Fruit fly (Drosophila melanogaster) whole organism, embryonic: Measurements from ENCODE around the gene CG34138.

Source experiments
- Atf3 ChIP-seq: fragments of 200-800 bp; sonication (Bioruptor generic); optimal IDR thresholded peaks from 3 replicates; lab custom pipeline; 2016; ENCODE audit warnings: missing biosample characterization, missing genetic modification characterization
- BtbVII ChIP-seq: fragments of 200-800 bp; sonication (Bioruptor generic); optimal IDR thresholded peaks from 3 replicates; lab custom pipeline; 2017; ENCODE audit warnings: missing biosample characterization, mild to moderate bottlenecking, missing genetic modification characterization
- CG1233 ChIP-seq: fragments of 200-800 bp; sonication (Bioruptor generic); optimal IDR thresholded peaks from 4 replicates; lab custom pipeline; 2018; ENCODE audit warnings: missing biosample characterization, mild to moderate bottlenecking, missing genetic modification characterization
- CG13123 ChIP-seq: fragments of 200-800 bp; sonication (Bioruptor generic); optimal IDR thresholded peaks from 2 replicates; lab custom pipeline; 2016; ENCODE audit warnings: missing biosample characterization, missing genetic modification characterization
- CG15011 ChIP-seq: fragments of 200-800 bp; sonication (Bioruptor generic); optimal IDR thresholded peaks from 3 replicates; lab custom pipeline; 2018; ENCODE audit warnings: missing biosample characterization, mild to moderate bottlenecking, missing genetic modification characterization
- CG16779 ChIP-seq: fragments of 200-800 bp; sonication (Bioruptor generic); IDR thresholded peaks from 2 replicates; pipeline ENCODE4 v1.3.6; 2022; ENCODE audit warnings: missing biosample characterization, missing genetic modification characterization
- CG17186 ChIP-seq: fragments of 200-800 bp; sonication (Bioruptor generic); optimal IDR thresholded peaks from 3 replicates; lab custom pipeline; 2017; ENCODE audit warnings: missing biosample characterization, missing genetic modification reagents, missing genetic modification characterization
- CG3163 ChIP-seq: fragments of 200-800 bp; sonication (Bioruptor generic); optimal IDR thresholded peaks from 3 replicates; lab custom pipeline; 2016; ENCODE audit warnings: missing biosample characterization, missing genetic modification characterization
- CG32767 ChIP-seq: fragments of 200-800 bp; sonication (Bioruptor generic); IDR thresholded peaks from 2 replicates; pipeline ENCODE4 v1.3.6; 2022; ENCODE audit warnings: missing biosample characterization, missing genetic modification characterization
- CG33557 ChIP-seq: fragments of 200-800 bp; sonication (Bioruptor generic); optimal IDR thresholded peaks from 2 replicates; lab custom pipeline; 2019; ENCODE audit warnings: missing biosample characterization, mild to moderate bottlenecking, missing genetic modification characterization, moderate library complexity
- CG4854 ChIP-seq: fragments of 200-800 bp; sonication (Bioruptor generic); optimal IDR thresholded peaks from 2 replicates; lab custom pipeline; 2016; ENCODE audit warnings: missing biosample characterization, missing genetic modification characterization, inconsistent platforms
- CG6683 ChIP-seq: fragments of 200-800 bp; sonication (Bioruptor generic); optimal IDR thresholded peaks from 2 replicates; lab custom pipeline; 2017; ENCODE audit warnings: missing biosample characterization, mild to moderate bottlenecking, missing genetic modification characterization, missing genetic modification reagents
- CG7928 ChIP-seq: fragments of 200-800 bp; sonication (Bioruptor generic); optimal IDR thresholded peaks from 2 replicates; lab custom pipeline; 2017; ENCODE audit warnings: missing biosample characterization, mild to moderate bottlenecking, missing genetic modification characterization
- CG8281 ChIP-seq: fragments of 200-800 bp; sonication (Bioruptor generic); optimal IDR thresholded peaks from 2 replicates; lab custom pipeline; 2018; ENCODE audit warnings: missing biosample characterization, mild to moderate bottlenecking, missing genetic modification characterization, moderate library complexity
- CG8388 ChIP-seq: fragments of 200-800 bp; sonication (Bioruptor generic); optimal IDR thresholded peaks from 2 replicates; lab custom pipeline; 2019; ENCODE audit warnings: missing biosample characterization, mild to moderate bottlenecking, missing genetic modification characterization, moderate library complexity
- CG9215 ChIP-seq: fragments of 200-800 bp; sonication (Bioruptor generic); IDR thresholded peaks from 2 replicates; pipeline ENCODE4 v1.3.6; 2022; ENCODE audit warnings: missing biosample characterization, missing genetic modification characterization
- Camta ChIP-seq: fragments of 200-800 bp; sonication (Bioruptor generic); optimal IDR thresholded peaks from 2 replicates; lab custom pipeline; 2016; ENCODE audit warnings: missing biosample characterization, missing genetic modification characterization
- Deaf1 ChIP-seq: fragments of 200-800 bp; optimal IDR thresholded peaks from 3 replicates; lab custom pipeline; 2019; ENCODE audit warnings: missing biosample characterization, mild to moderate bottlenecking, missing genetic modification characterization, moderate library complexity
- Dref ChIP-seq: fragments of 200-800 bp; sonication (Bioruptor generic); IDR thresholded peaks from 2 replicates; pipeline ENCODE4 v1.3.6; 2022; ENCODE audit warnings: missing biosample characterization, missing genetic modification characterization
- Fer3 ChIP-seq: fragments of 200-800 bp; sonication (Bioruptor generic); optimal IDR thresholded peaks from 2 replicates; lab custom pipeline; 2018; ENCODE audit warnings: missing biosample characterization, mild to moderate bottlenecking, missing genetic modification characterization, moderate library complexity
- HLH3B ChIP-seq: fragments of 200-800 bp; sonication (Bioruptor generic); IDR thresholded peaks from 2 replicates; pipeline ENCODE4 v1.3.6; 2022; ENCODE audit warnings: missing biosample characterization, missing genetic modification characterization
- HLHmδ ChIP-seq: fragments of 200-800 bp; sonication (Bioruptor generic); optimal IDR thresholded peaks from 2 replicates; lab custom pipeline; 2018; ENCODE audit warnings: missing biosample characterization, mild to moderate bottlenecking, missing genetic modification characterization, moderate library complexity
- Hey ChIP-seq: fragments of 200-800 bp; sonication (Bioruptor generic); optimal IDR thresholded peaks from 3 replicates; lab custom pipeline; 2018; ENCODE audit warnings: missing biosample characterization, mild to moderate bottlenecking, missing genetic modification characterization
- Lhr ChIP-seq: fragments of 200-800 bp; sonication (Bioruptor generic); optimal IDR thresholded peaks from 3 replicates; lab custom pipeline; 2017; ENCODE audit warnings: mild to moderate bottlenecking, missing biosample characterization, missing genetic modification reagents, missing genetic modification characterization
- MBD-R2 ChIP-seq: fragments of 200-800 bp; sonication (Bioruptor generic); IDR thresholded peaks from 2 replicates; pipeline ENCODE4 v1.3.6; 2022; ENCODE audit warnings: missing biosample characterization, missing genetic modification characterization
- Med ChIP-seq: fragments of 200-800 bp; sonication (Bioruptor generic); peaks from one replicate; lab custom pipeline; 2016; ENCODE audit warnings: missing biosample characterization, missing genetic modification characterization, mild to moderate bottlenecking, inconsistent platforms, moderate library complexity
- Mrtf ChIP-seq: fragments of 200-800 bp; sonication (Bioruptor generic); IDR thresholded peaks from 3 replicates; pipeline ENCODE4 v1.3.6; 2022; ENCODE audit warnings: missing biosample characterization, missing genetic modification characterization
- Oli ChIP-seq: fragments of 200-800 bp; sonication (Bioruptor generic); optimal IDR thresholded peaks from 2 replicates; lab custom pipeline; 2018; ENCODE audit warnings: missing biosample characterization, mild to moderate bottlenecking, missing genetic modification characterization, moderate library complexity
- Optix ChIP-seq: fragments of 200-800 bp; sonication (Bioruptor generic); IDR thresholded peaks from 3 replicates; pipeline ENCODE4 v1.3.6; 2022; ENCODE audit warnings: missing biosample characterization, missing genetic modification characterization
- Poxn ChIP-seq: fragments of 200-800 bp; sonication (Bioruptor generic); IDR thresholded peaks from 2 replicates; pipeline ENCODE4 v1.3.6; 2022; ENCODE audit warnings: missing biosample characterization, missing genetic modification characterization
- Sin3A ChIP-seq: fragments of >200 bp; optimal IDR thresholded peaks from 2 replicates; lab custom pipeline; 2018
- Sox102F ChIP-seq: fragments of 200-800 bp; sonication (Bioruptor generic); optimal IDR thresholded peaks from 2 replicates; lab custom pipeline; 2018; ENCODE audit warnings: missing biosample characterization, mild to moderate bottlenecking, missing genetic modification characterization, moderate library complexity
- ase ChIP-seq: fragments of 200-800 bp; sonication (Bioruptor generic); IDR thresholded peaks from 3 replicates; pipeline ENCODE4 v1.3.6; 2022; ENCODE audit warnings: missing biosample characterization, missing genetic modification characterization
- bcd ChIP-seq: fragments of 200-800 bp; sonication (Bioruptor generic); optimal IDR thresholded peaks from 2 replicates; lab custom pipeline; 2017; ENCODE audit warnings: missing biosample characterization, mild to moderate bottlenecking, missing genetic modification characterization
- chinmo ChIP-seq: fragments of 200-800 bp; sonication (Bioruptor generic); IDR thresholded peaks from 4 replicates; pipeline ENCODE4 v1.3.6; 2022; ENCODE audit warnings: missing biosample characterization, missing genetic modification characterization; ENCODE audit not compliant: partially characterized antibody
- crol ChIP-seq: fragments of 200-800 bp; sonication (Bioruptor generic); IDR thresholded peaks from 2 replicates; pipeline ENCODE4 v1.3.6; 2022; ENCODE audit warnings: missing biosample characterization, missing genetic modification characterization
- fd102C ChIP-seq: fragments of 200-800 bp; sonication (Bioruptor generic); optimal IDR thresholded peaks from 2 replicates; lab custom pipeline; 2018; ENCODE audit warnings: missing biosample characterization, mild to moderate bottlenecking, missing genetic modification characterization, moderate library complexity
- ftz-f1 ChIP-seq: fragments of 200-800 bp; sonication (Bioruptor generic); optimal IDR thresholded peaks from 2 replicates; lab custom pipeline; 2016; ENCODE audit warnings: missing biosample characterization, missing genetic modification characterization
- lab ChIP-seq: fragments of 200-800 bp; sonication (Bioruptor generic); optimal IDR thresholded peaks from 3 replicates; lab custom pipeline; 2017; ENCODE audit warnings: missing biosample characterization, missing genetic modification characterization, mild to moderate bottlenecking, moderate library complexity, missing genetic modification reagents
- lola ChIP-seq, 3 experiments: fragments of >200 bp in 2 of 3; fragments of 200-800 bp in 1 of 3; sonication (Bioruptor generic) in 1 of 3; optimal IDR thresholded peaks; 2 replicates each; lab custom pipeline; 2017 to 2019; ENCODE audit warnings: missing biosample characterization in 3 of 3, missing genetic modification characterization in 3 of 3, mild to moderate bottlenecking in 1 of 3, moderate library complexity in 1 of 3
- mam ChIP-seq: fragments of 200-800 bp; sonication (Bioruptor generic); optimal IDR thresholded peaks from 3 replicates; lab custom pipeline; 2016; ENCODE audit warnings: missing biosample characterization, missing genetic modification characterization
- nerfin-2 ChIP-seq: fragments of 200-800 bp; sonication (Bioruptor generic); IDR thresholded peaks from 2 replicates; pipeline ENCODE4 v1.3.6; 2022; ENCODE audit warnings: missing biosample characterization, missing genetic modification characterization; ENCODE audit not compliant: partially characterized antibody
- nmo ChIP-seq: fragments of 200-800 bp; sonication (Bioruptor generic); optimal IDR thresholded peaks from 2 replicates; lab custom pipeline; 2018; ENCODE audit warnings: missing biosample characterization, mild to moderate bottlenecking, missing genetic modification characterization, moderate library complexity
- nom ChIP-seq: fragments of 200-800 bp; sonication (Bioruptor generic); optimal IDR thresholded peaks from 2 replicates; lab custom pipeline; 2017; ENCODE audit warnings: missing biosample characterization, missing genetic modification characterization, mild to moderate bottlenecking, moderate library complexity, missing genetic modification reagents
- sisA ChIP-seq: fragments of 200-800 bp; sonication (Bioruptor generic); IDR thresholded peaks from 2 replicates; pipeline ENCODE4 v1.3.6; 2022; ENCODE audit warnings: missing biosample characterization, missing genetic modification characterization
- stc ChIP-seq: fragments of 200-800 bp; sonication (Bioruptor generic); IDR thresholded peaks from 2 replicates; pipeline ENCODE4 v1.3.6; 2022; ENCODE audit warnings: missing biosample characterization, missing genetic modification characterization
- sug ChIP-seq: fragments of 200-800 bp; optimal IDR thresholded peaks from 2 replicates; lab custom pipeline; 2019; ENCODE audit warnings: missing biosample characterization, mild to moderate bottlenecking, missing genetic modification characterization, moderate library complexity
- wek ChIP-seq: fragments of 200-800 bp; sonication (Bioruptor generic); optimal IDR thresholded peaks from 3 replicates; lab custom pipeline; 2018; ENCODE audit warnings: missing biosample characterization, mild to moderate bottlenecking, missing genetic modification characterization, moderate library complexity
- zen ChIP-seq: fragments of 200-800 bp; sonication (Bioruptor generic); optimal IDR thresholded peaks from 3 replicates; lab custom pipeline; 2018; ENCODE audit warnings: missing biosample characterization, mild to moderate bottlenecking, missing genetic modification characterization, moderate library complexity
- zen2 ChIP-seq: fragments of 200-800 bp; sonication (Bioruptor generic); IDR thresholded peaks from 3 replicates; pipeline ENCODE4 v1.3.6; 2022; ENCODE audit warnings: missing biosample characterization, missing genetic modification characterization; ENCODE audit not compliant: partially characterized antibody
- zf30C ChIP-seq: fragments of 200-800 bp; sonication (Bioruptor generic); optimal IDR thresholded peaks from 3 replicates; lab custom pipeline; 2018; ENCODE audit warnings: missing biosample characterization, mild to moderate bottlenecking, missing genetic modification characterization

The CG34138 gene

DNA sequence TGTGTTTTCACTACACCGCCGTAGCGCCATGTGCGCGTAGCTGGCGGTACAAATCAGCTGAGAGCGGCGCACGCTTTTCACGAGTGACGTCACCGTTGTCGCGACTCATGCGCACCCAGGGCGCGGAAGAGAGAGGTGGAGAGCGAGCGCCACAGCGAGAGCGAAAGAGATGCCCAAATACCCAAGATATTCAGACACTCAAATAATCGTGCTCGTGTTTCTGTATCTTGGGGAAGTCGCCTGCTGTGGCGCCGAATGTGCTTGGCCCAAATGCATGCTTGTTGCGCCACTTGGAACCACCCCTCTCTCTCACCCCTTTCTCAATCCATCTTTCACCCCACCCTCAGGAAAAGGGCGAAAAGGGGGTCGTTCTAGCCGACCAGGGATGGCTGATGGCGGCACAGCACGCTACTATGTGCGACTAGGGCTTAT is 2.0 kb upstream of the CG34138 start, which contains the start of gene CG6231 (continued):
- TF ChIP-seq stc (no peak), Mrtf (no peak), fd102C (GFP tag; lab: Kevin White, UChicago) (no peak), Sin3A (lab: Kevin White, UChicago) (no peak), CG17186 (GFP tag; lab: Kevin White, UChicago) (no peak), CG7928 (GFP tag; lab: Kevin White, UChicago) (peak; percentile 75), lab (GFP tag; lab: Kevin White, UChicago) (peak; percentile 5), ftz-f1 (no peak), Optix (no peak), CG33557 (GFP tag; lab: Kevin White, UChicago) (no peak), MBD-R2 (GFP tag; lab: Robert Waterston, UW) (no peak), Sox102F (GFP tag; lab: Kevin White, UChicago) (no peak), Fer3 (tag; lab: Kevin White, UChicago) (no peak), sisA (GFP tag; lab: Robert Waterston, UW) (no peak), Med (GFP tag; lab: Kevin White, UChicago) (peak; percentile 58), CG32767 (GFP tag; lab: Robert Waterston, UW) (peak; percentile 54; the same call in 1 of the 2 replicates), Dref (GFP tag; lab: Robert Waterston, UW) (no peak), Deaf1 (tag; lab: Kevin White, UChicago) (peak; percentile 87), Oli (tag; lab: Kevin White, UChicago) (no peak), CG8388 (GFP tag; lab: Kevin White, UChicago) (no peak), zen (no peak), Lhr (GFP tag; lab: Kevin White, UChicago) (no peak), HLHmδ (GFP tag; lab: Kevin White, UChicago) (peak; percentile 9), CG15011 (GFP tag; lab: Kevin White, UChicago) (no peak), bcd (GFP tag; lab: Kevin White, UChicago) (no peak), lola (GFP tag; optimal IDR thresholded peaks at IDR 0.05; lab: Kevin White, UChicago) (no peak), chinmo (peak; percentile 92; the same call in 3 of the 4 replicates), CG13123 (no peak), HLH3B (peak; percentile 25; the same call in 1 of the 2 replicates), BtbVII (GFP tag; lab: Kevin White, UChicago) (peak; percentile 94), CG16779 (GFP tag; lab: Robert Waterston, UW) (no peak), CG8281 (tag; lab: Kevin White, UChicago) (no peak), nom (GFP tag; lab: Kevin White, UChicago) (no peak), CG6683 (GFP tag; lab: Kevin White, UChicago) (no peak), CG1233 (no peak), Hey (tag; lab: Kevin White, UChicago) (no peak), CG4854 (no peak), CG3163 (no peak), sug (tag; lab: Kevin White, UChicago) (no peak), Poxn (GFP tag; lab: Robert Waterston, UW) (no peak), Atf3 (GFP tag; lab: Kevin White, UChicago) (peak; percentile 67), zf30C (peak; percentile 18), CG9215 (GFP tag; lab: Robert Waterston, UW) (no peak), Camta (GFP tag; lab: Kevin White, UChicago) (no peak), nmo (GFP tag; lab: Kevin White, UChicago) (no peak), mam (GFP tag; lab: Kevin White, UChicago) (peak; percentile 21), ase (GFP tag; lab: Robert Waterston, UW) (no peak), nerfin-2 (no peak), crol (peak; percentile 87), zen2 (peak; percentile 73), wek (GFP tag; lab: Kevin White, UChicago) (no peak)
